Worm (Caenorhabditis elegans) whole organism, L4 larva: ENCODE data around the gene frk-1.

Source experiments
- T26A8.4 ChIP-seq: fragments of 200-800 bp; sonication (Bioruptor generic); IDR thresholded peaks from 2 replicates; pipeline ENCODE4 v1.3.6; 2022; ENCODE audit warnings: missing genetic modification characterization, missing compliant biosample characterization
- Y75B8A.6 ChIP-seq: fragments of 200-800 bp; sonication (Bioruptor generic); IDR thresholded peaks from 2 replicates; pipeline ENCODE4 v1.3.6; 2022; ENCODE audit warnings: missing genetic modification reagents, missing genetic modification characterization, missing compliant biosample characterization
- ZK337.2 ChIP-seq: fragments of 200-800 bp; sonication (Bioruptor generic); IDR thresholded peaks from 2 replicates; pipeline ENCODE4 v1.3.6; 2022; ENCODE audit warnings: missing genetic modification reagents, missing genetic modification characterization, missing compliant biosample characterization
- ama-1 ChIP-seq: fragments of 150-350 bp; optimal IDR thresholded peaks from 2 replicates; lab custom pipeline; 2014; ENCODE audit warnings: inconsistent platforms, mixed read lengths
- arid-1 ChIP-seq: fragments of 200-800 bp; sonication (Bioruptor generic); conservative IDR thresholded peaks from 2 replicates; pipeline ENCODE4 v1.3.6; 2022; ENCODE audit warnings: missing genetic modification reagents, missing genetic modification characterization, missing compliant biosample characterization
- ceh-20 ChIP-seq: fragments of 200-800 bp; sonication (Bioruptor generic); IDR thresholded peaks from 2 replicates; pipeline ENCODE4 v1.3.6; 2022; ENCODE audit warnings: missing genetic modification reagents, missing genetic modification characterization, missing compliant biosample characterization
- ceh-32 ChIP-seq: sonication (generic microtip); optimal IDR thresholded peaks from 2 replicates; lab custom pipeline; 2016; ENCODE audit warnings: mild to moderate bottlenecking, missing genetic modification characterization, missing compliant biosample characterization; ENCODE audit not compliant: poor library complexity
- daf-16 ChIP-seq, 3 experiments: sonication (generic microtip); optimal IDR thresholded peaks; 2 replicates each; lab custom pipeline; 2016 to 2017; ENCODE audit warnings: missing genetic modification characterization in 3 of 3, missing genetic modification reagents in 3 of 3, mild to moderate bottlenecking in 2 of 3, missing compliant biosample characterization in 2 of 3, missing biosample characterization in 1 of 3, moderate library complexity in 1 of 3
- dmd-8 ChIP-seq: fragments of 200-800 bp; sonication (Bioruptor generic); IDR thresholded peaks from 2 replicates; pipeline ENCODE4 v1.3.6; 2022; ENCODE audit warnings: missing genetic modification characterization, missing compliant biosample characterization
- duxl-1 ChIP-seq: sonication (generic microtip); optimal IDR thresholded peaks from 2 replicates; lab custom pipeline; 2016; ENCODE audit warnings: mild to moderate bottlenecking, missing genetic modification characterization, moderate library complexity, missing compliant biosample characterization; ENCODE audit not compliant: poor library complexity
- dve-1 ChIP-seq: sonication (generic microtip); optimal IDR thresholded peaks from 2 replicates; lab custom pipeline; 2017; ENCODE audit warnings: antibody characterized with exemption, mild to moderate bottlenecking, missing genetic modification characterization, missing compliant biosample characterization; ENCODE audit not compliant: insufficient read depth
- fos-1 ChIP-seq: fragments of 150-350 bp; optimal IDR thresholded peaks from 2 replicates; lab custom pipeline; 2014; ENCODE audit warnings: missing biosample characterization, missing genetic modification characterization
- gei-8 ChIP-seq: fragments of 200-800 bp; sonication (Bioruptor generic); optimal IDR thresholded peaks from 2 replicates; lab custom pipeline; 2018; ENCODE audit warnings: mild to moderate bottlenecking, missing genetic modification characterization, missing compliant biosample characterization
- hlh-11 ChIP-seq: fragments of 200-800 bp; sonication (Bioruptor generic); optimal IDR thresholded peaks from 2 replicates; lab custom pipeline; 2018; ENCODE audit warnings: mild to moderate bottlenecking, missing genetic modification characterization, missing compliant biosample characterization
- hlh-30 ChIP-seq: sonication (generic microtip); optimal IDR thresholded peaks from 2 replicates; lab custom pipeline; 2017; ENCODE audit warnings: antibody characterized with exemption, mild to moderate bottlenecking, missing genetic modification characterization, missing compliant biosample characterization; ENCODE audit not compliant: insufficient read depth
- hmg-1.1 ChIP-seq: fragments of 200-800 bp; sonication (Bioruptor generic); IDR thresholded peaks from 2 replicates; pipeline ENCODE4 v1.3.6; 2022; ENCODE audit warnings: missing genetic modification reagents, missing genetic modification characterization, missing compliant biosample characterization
- jun-1 ChIP-seq: fragments of 150-350 bp; optimal IDR thresholded peaks from 2 replicates; lab custom pipeline; 2014; ENCODE audit warnings: missing biosample characterization, missing genetic modification reagents, missing genetic modification characterization
- lin-15B ChIP-seq: fragments of 150-350 bp; sonication (generic microtip); optimal IDR thresholded peaks from 3 replicates; lab custom pipeline; 2014; ENCODE audit warnings: missing biosample characterization, missing genetic modification characterization
- lir-3 ChIP-seq: sonication (generic microtip); optimal IDR thresholded peaks from 2 replicates; lab custom pipeline; 2016; ENCODE audit warnings: mild to moderate bottlenecking, missing genetic modification characterization, missing compliant biosample characterization
- lsy-2 ChIP-seq, 2 experiments: fragments of 150-350 bp in 1 of 2; sonication (generic microtip) in 1 of 2; optimal IDR thresholded peaks; 2 replicates each; lab custom pipeline; 2014 to 2017; ENCODE audit warnings: missing biosample characterization in 2 of 2, missing genetic modification characterization in 2 of 2
- madf-5 ChIP-seq, 2 experiments: fragments of 200-800 bp; sonication (Bioruptor generic); IDR thresholded peaks; 2 replicates each; pipeline ENCODE4 v1.3.6; 2022; ENCODE audit warnings: missing compliant biosample characterization in 2 of 2, missing genetic modification characterization in 2 of 2
- madf-9 ChIP-seq: fragments of 200-800 bp; sonication (Bioruptor generic); conservative IDR thresholded peaks from 2 replicates; pipeline ENCODE4 v1.3.6; 2022; ENCODE audit warnings: missing genetic modification reagents, missing genetic modification characterization, missing compliant biosample characterization
- mdl-1 ChIP-seq, 2 experiments: fragments of 150-350 bp in 1 of 2; sonication (generic microtip) in 1 of 2; optimal IDR thresholded peaks; 2 replicates each; lab custom pipeline; 2014 to 2017; ENCODE audit warnings: missing biosample characterization in 2 of 2, missing genetic modification characterization in 2 of 2
- mep-1 ChIP-seq: fragments of 150-350 bp; sonication (generic microtip); optimal IDR thresholded peaks from 3 replicates; lab custom pipeline; 2014; ENCODE audit warnings: missing biosample characterization, missing genetic modification characterization
- mes-2 ChIP-seq: sonication (generic microtip); optimal IDR thresholded peaks from 2 replicates; lab custom pipeline; 2016; ENCODE audit warnings: missing genotype, mild to moderate bottlenecking, missing genetic modification characterization, missing compliant biosample characterization; ENCODE audit not compliant: poor library complexity, severe bottlenecking
- mxl-2 ChIP-seq: fragments of 200-800 bp; sonication (Bioruptor generic); conservative IDR thresholded peaks from 2 replicates; pipeline ENCODE4 v1.3.6; 2022; ENCODE audit warnings: missing genetic modification reagents, missing genetic modification characterization, missing compliant biosample characterization
- mxl-3 ChIP-seq: fragments of 200-800 bp; sonication (Bioruptor generic); optimal IDR thresholded peaks from 2 replicates; lab custom pipeline; 2018; ENCODE audit warnings: mild to moderate bottlenecking, missing genetic modification characterization, missing compliant biosample characterization
- nhr-102 ChIP-seq: sonication (generic microtip); optimal IDR thresholded peaks from 2 replicates; lab custom pipeline; 2016; ENCODE audit warnings: mild to moderate bottlenecking, missing genetic modification characterization, moderate library complexity, missing compliant biosample characterization
- nhr-11 ChIP-seq: fragments of 150-350 bp; optimal IDR thresholded peaks from 2 replicates; lab custom pipeline; 2014; ENCODE audit warnings: missing biosample characterization, missing genetic modification characterization
- nhr-111 ChIP-seq: fragments of 200-800 bp; sonication (Bioruptor generic); optimal IDR thresholded peaks from 2 replicates; lab custom pipeline; 2018; ENCODE audit warnings: mild to moderate bottlenecking, missing genetic modification characterization, missing compliant biosample characterization
- nhr-28 ChIP-seq: fragments of 150-350 bp; optimal IDR thresholded peaks from 2 replicates; lab custom pipeline; 2014; ENCODE audit warnings: missing biosample characterization, missing genetic modification characterization
- nhr-41 ChIP-seq: fragments of 200-800 bp; sonication (Bioruptor generic); IDR thresholded peaks from 2 replicates; pipeline ENCODE4 v1.3.6; 2022; ENCODE audit warnings: missing genetic modification reagents, missing genetic modification characterization, missing compliant biosample characterization
- nhr-76 ChIP-seq: fragments of 150-350 bp; optimal IDR thresholded peaks from 2 replicates; lab custom pipeline; 2014; ENCODE audit warnings: missing biosample characterization, missing genetic modification characterization
- nhr-77 ChIP-seq: fragments of 150-350 bp; optimal IDR thresholded peaks from 2 replicates; lab custom pipeline; 2014; ENCODE audit warnings: missing biosample characterization, missing genetic modification characterization
- pha-4 ChIP-seq, 2 experiments: fragments of 150-350 bp in 1 of 2; fragments of 200-800 bp in 1 of 2; sonication (Bioruptor generic) in 1 of 2; IDR thresholded peaks in 1 of 2; optimal IDR thresholded peaks in 1 of 2; 2 replicates each; pipeline versions ENCODE4 v1.3.6 to Lab custom; 2014 to 2022; ENCODE audit warnings: missing genetic modification characterization in 2 of 2, missing genetic modification reagents in 2 of 2, missing biosample characterization in 1 of 2, missing compliant biosample characterization in 1 of 2
- snpc-4 ChIP-seq: fragments of 150-350 bp; optimal IDR thresholded peaks from 2 replicates; lab custom pipeline; 2014; ENCODE audit warnings: missing biosample characterization, missing genetic modification characterization
- tag-97 ChIP-seq: fragments of 200-800 bp; sonication (Bioruptor generic); IDR thresholded peaks from 2 replicates; pipeline ENCODE4 v1.3.6; 2022; ENCODE audit warnings: missing genetic modification characterization, missing compliant biosample characterization
- tra-1 ChIP-seq: fragments of 200-800 bp; sonication (Bioruptor generic); IDR thresholded peaks from 2 replicates; pipeline ENCODE4 v1.3.6; 2022; ENCODE audit warnings: missing genetic modification reagents, missing genetic modification characterization, missing compliant biosample characterization
- unc-130 ChIP-seq: sonication (generic microtip); optimal IDR thresholded peaks from 2 replicates; lab custom pipeline; 2016; ENCODE audit warnings: missing genetic modification reagents, missing genetic modification characterization, missing compliant biosample characterization
- zip-2 ChIP-seq: fragments of 150-350 bp; optimal IDR thresholded peaks from 2 replicates; lab custom pipeline; 2014; ENCODE audit warnings: missing biosample characterization, missing genetic modification characterization
- ztf-11 ChIP-seq: fragments of 150-350 bp; optimal IDR thresholded peaks from 2 replicates; lab custom pipeline; 2014; ENCODE audit warnings: missing biosample characterization, missing genetic modification characterization

The frk-1 gene

DNA sequence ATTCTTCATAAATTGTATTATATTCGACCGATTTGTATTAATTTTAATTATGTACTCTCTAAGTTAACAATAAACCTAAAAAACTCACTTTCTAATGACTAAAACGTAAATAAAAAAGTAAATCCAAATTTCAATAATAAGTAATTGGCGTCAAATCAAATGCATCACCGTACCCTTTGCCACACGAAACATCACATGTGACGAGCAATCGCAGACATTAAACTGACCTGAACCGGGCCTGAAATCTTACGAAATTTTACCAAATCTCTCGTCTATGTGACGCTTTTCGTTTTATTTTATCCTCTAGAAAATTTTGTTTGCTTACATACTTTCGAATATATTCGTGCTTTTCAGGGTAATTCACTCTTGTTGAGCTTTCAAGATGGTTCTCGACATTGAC lies 39.6 kb upstream of the frk-1 start, which contains the start of the genes C47E12.2 and sars-1:
TSS of gene C47E12.2 (minus strand) at position 131 of the 400 bp plus-strand sequence.
TSS of gene sars-1 (plus strand) at position 355 of the 400 bp plus-strand sequence.
- TF ChIP-seq zip-2 (tag; lab: Kevin White, UChicago) (peak; percentile 86), Y75B8A.6 (GFP tag; lab: Robert Waterston, UW) (no peak), nhr-41 (no peak), mxl-2 (GFP tag; lab: Robert Waterston, UW) (no peak), ZK337.2 (GFP tag; lab: Robert Waterston, UW) (no peak), lsy-2 (tag; optimal IDR thresholded peaks at IDR 0.05; lab: Kevin White, UChicago) (peak in 1 of 2 experiments; percentile 90), tra-1 (GFP tag; lab: Robert Waterston, UW) (no peak), ceh-32 (tag; lab: Kevin White, UChicago) (no peak), mes-2 (tag; lab: Kevin White, UChicago) (peak; percentile 44), nhr-102 (tag; lab: Kevin White, UChicago) (no peak), snpc-4 (no peak), nhr-11 (tag; lab: Kevin White, UChicago) (no peak), lir-3 (no peak), dmd-8 (GFP tag; lab: Robert Waterston, UW) (no peak), nhr-76 (tag; lab: Kevin White, UChicago) (no peak), jun-1 (no peak), mep-1 (tag; lab: Kevin White, UChicago) (no peak), T26A8.4 (GFP tag; lab: Robert Waterston, UW) (no peak)

DNA sequence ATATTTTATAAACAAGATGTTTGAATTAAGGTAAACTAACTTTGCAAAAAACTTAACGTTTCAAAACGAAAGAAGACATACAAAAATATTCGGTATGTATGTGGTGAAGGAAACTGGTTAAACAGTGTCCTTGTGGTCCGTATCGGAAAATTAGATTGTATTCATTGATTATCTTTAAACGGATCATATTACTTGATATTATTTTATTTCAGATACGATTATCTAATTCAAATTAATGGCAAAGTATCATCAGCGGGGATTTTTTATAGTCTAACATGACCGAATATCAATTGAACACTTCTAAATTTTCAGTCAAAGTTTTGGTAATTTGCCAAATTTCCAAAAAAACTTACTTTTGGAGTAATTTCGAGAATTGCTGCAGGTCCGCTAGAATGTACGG lies 36.2 kb upstream of the frk-1 start, which contains the start of gene C47E12.13:
TSS of gene C47E12.13 (minus strand) at position 101 of the 400 bp plus-strand sequence.
- no peak for TF ChIP-seq pha-4 (GFP tag; IDR thresholded peaks at IDR 0.05; lab: Robert Waterston, UW)
- no peak for TF ChIP-seq pha-4 (tag; optimal IDR thresholded peaks at IDR 0.05; lab: Kevin White, UChicago)
- TF ChIP-seq madf-9 = no peak
- TF ChIP-seq tag-97 (GFP tag; lab: Robert Waterston, UW) = no peak
- no peak for TF ChIP-seq daf-16 (GFP tag; optimal IDR thresholded peaks at IDR 0.05; lab: Kevin White, UChicago)
- TF ChIP-seq daf-16 (tag; optimal IDR thresholded peaks at IDR 0.05; lab: Kevin White, UChicago) = no peak
- no peak for TF ChIP-seq ama-1 (lab: Kevin White, UChicago)
- no peak for TF ChIP-seq lsy-2 (tag; optimal IDR thresholded peaks at IDR 0.05; lab: Kevin White, UChicago)
- TF ChIP-seq gei-8 (GFP tag; lab: Kevin White, UChicago) = no peak
- no peak for TF ChIP-seq duxl-1 (tag; lab: Kevin White, UChicago)
- TF ChIP-seq ztf-11 (tag; lab: Kevin White, UChicago) = no peak
- no peak for TF ChIP-seq lin-15B (tag; lab: Kevin White, UChicago)
- TF ChIP-seq lir-3 = no peak
- TF ChIP-seq nhr-111 = no peak

DNA sequence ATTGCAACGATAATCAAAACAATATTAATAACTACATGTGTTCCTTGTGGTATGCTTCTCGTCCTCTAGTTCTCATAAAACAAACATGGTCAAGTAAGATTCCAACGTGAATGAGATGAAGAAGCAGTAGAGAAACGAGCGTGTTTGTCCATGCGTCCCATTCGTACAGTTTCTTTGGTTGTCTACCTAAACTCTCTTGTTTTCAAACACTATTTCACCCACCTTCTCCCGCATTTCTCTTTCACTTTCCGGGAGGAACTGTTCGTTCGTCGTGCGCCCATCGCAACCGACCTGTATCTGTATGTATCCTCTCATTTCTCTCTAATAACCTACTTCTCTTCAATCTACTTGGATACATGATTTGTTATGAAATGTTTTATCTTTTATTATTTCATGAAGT lies 35.2 kb upstream of the frk-1 start:
- TF ChIP-seq nhr-111 (no peak), ceh-20 (GFP tag; lab: Robert Waterston, UW) (no peak), nhr-76 (tag; lab: Kevin White, UChicago) (no peak), hlh-11 (peak; percentile 50), nhr-77 (tag; lab: Kevin White, UChicago) (peak; percentile 5), pha-4 (GFP tag; IDR thresholded peaks at IDR 0.05; lab: Robert Waterston, UW) (no peak), pha-4 (tag; optimal IDR thresholded peaks at IDR 0.05; lab: Kevin White, UChicago) (peak; percentile 42), mxl-3 (peak; percentile 54), fos-1 (tag; lab: Kevin White, UChicago) (no peak), madf-5 (GFP tag; IDR thresholded peaks at IDR 0.05; lab: Robert Waterston, UW) (0 out of 4 replicates have a peak, but pooled peaks of 1 of the 2 experiments have one; percentile 16), arid-1 (GFP tag; lab: Robert Waterston, UW) (no peak), hlh-30 (tag; lab: Kevin White, UChicago) (peak; percentile 5), mdl-1 (tag; optimal IDR thresholded peaks at IDR 0.05; lab: Kevin White, UChicago) (peak; percentile 18 to 81), daf-16 (GFP tag; optimal IDR thresholded peaks at IDR 0.05; lab: Kevin White, UChicago) (no peak), daf-16 (tag; optimal IDR thresholded peaks at IDR 0.05; lab: Kevin White, UChicago) (peak; percentile 20), nhr-28 (tag; lab: Kevin White, UChicago) (peak; percentile 74), lsy-2 (tag; optimal IDR thresholded peaks at IDR 0.05; lab: Kevin White, UChicago) (peak in 1 of 2 experiments; percentile 31), hmg-1.1 (0 out of 2 replicates have a peak, but pooled peaks have one; percentile 50), mes-2 (tag; lab: Kevin White, UChicago) (peak; percentile 30), unc-130 (no peak), dve-1 (tag; lab: Kevin White, UChicago) (peak; percentile 46)
